Worm (Caenorhabditis elegans): ENCODE results near the gene mrpl-4.
"Not testable (repeated sequence)": the region's sequence is repeated elsewhere in the genome, so short reads cannot be mapped to it uniquely, and the experiment has no call there.

Gene mrpl-4

DNA sequence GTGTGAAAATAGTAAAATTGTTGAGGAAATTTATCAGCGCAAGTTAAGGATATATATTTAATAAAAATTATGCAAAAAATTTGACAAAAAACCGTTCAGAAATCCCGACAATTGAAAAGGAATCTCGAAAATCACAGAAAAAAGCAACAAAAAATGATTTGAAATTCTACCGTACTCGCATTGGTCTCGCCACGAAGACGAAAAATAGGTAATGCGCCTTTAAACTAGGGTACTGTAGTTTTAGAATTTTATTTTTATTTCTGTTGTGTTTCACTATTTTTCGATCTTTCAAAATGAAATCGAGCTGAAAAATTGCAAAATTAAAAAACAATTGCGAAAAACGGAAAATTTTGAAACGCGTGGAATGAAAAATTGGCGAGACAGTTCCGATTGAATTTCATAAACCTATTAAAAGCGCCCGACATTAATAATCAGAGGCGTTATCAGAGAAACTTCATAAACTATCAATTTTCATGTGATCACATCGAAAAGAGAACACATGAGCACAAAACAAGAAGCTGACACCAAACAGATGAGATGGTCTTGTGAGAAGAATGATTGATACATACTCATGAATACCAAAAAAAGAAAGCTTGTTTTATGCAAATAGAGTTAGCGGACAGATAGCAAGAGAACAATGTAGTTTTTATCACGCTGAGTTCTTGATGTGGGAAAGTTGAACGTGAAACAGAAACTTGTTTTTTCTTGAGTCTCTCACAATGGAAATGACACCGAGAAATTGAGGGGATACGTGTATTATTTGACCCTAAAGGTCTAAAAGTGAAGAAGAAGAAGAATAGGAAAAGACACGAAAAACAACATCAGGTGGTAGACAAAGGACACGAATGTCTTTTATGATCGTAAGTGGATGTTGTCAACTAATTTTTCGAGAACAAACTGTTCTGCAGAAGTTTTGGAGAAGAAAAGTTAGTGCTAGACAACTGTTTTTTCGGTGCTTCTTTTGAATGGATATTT is 41.9 kb upstream of the mrpl-4 start (continued):
- TF ChIP-seq F57A8.1 (GFP tag; optimal IDR thresholded peaks at IDR 0.05), result no peak
- no peak for TF ChIP-seq zim-3 (tag; optimal IDR thresholded peaks at IDR 0.05)
- no peak for TF ChIP-seq B0261.1 (tag; optimal IDR thresholded peaks at IDR 0.05)
- no peak for TF ChIP-seq dpff-1 (tag; optimal IDR thresholded peaks at IDR 0.05)
- TF ChIP-seq F57C9.4 (tag; optimal IDR thresholded peaks at IDR 0.05), result no peak
- TF ChIP-seq rcor-1 (GFP tag; IDR thresholded peaks at IDR 0.05), result no peak
- TF ChIP-seq xnd-1 (tag; optimal IDR thresholded peaks at IDR 0.05), result peak; percentile 79

DNA sequence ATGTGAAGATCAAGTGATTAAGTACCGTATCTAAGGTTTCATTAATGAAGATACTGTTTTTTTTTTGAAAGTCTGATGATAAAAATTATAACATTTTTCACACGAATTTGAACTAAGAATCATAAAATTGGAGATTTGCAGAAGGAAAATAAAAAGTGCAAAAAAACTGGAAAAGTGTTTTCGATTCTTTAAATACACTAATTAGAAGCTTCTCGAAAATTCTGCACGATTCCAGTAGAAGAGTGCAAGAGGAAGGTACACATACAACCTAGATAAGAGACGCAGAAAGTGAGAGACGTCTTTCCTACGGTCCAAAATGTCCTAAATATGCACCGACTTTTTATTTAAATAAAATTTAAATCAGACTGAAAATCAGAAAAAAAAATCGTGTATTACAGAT is 40.9 kb upstream of the mrpl-4 start:
- TF ChIP-seq C17E4.6 (GFP tag; IDR thresholded peaks at IDR 0.05), result no peak
- peak; percentile 38; the same call in 1 of the 2 replicates for TF ChIP-seq hmg-1.2 (GFP tag; IDR thresholded peaks at IDR 0.05)
- TF ChIP-seq hsf-1 (GFP tag; IDR thresholded peaks at IDR 0.05), result peak; percentile 56; the same call in 1 of the 2 replicates
- TF ChIP-seq F22D6.2 (tag; optimal IDR thresholded peaks at IDR 0.05), result no peak
- peak; percentile 25 for TF ChIP-seq rpc-1 (optimal IDR thresholded peaks at IDR 0.05)
- TF ChIP-seq rpc-1 (tag; optimal IDR thresholded peaks at IDR 0.05), result no peak

DNA sequence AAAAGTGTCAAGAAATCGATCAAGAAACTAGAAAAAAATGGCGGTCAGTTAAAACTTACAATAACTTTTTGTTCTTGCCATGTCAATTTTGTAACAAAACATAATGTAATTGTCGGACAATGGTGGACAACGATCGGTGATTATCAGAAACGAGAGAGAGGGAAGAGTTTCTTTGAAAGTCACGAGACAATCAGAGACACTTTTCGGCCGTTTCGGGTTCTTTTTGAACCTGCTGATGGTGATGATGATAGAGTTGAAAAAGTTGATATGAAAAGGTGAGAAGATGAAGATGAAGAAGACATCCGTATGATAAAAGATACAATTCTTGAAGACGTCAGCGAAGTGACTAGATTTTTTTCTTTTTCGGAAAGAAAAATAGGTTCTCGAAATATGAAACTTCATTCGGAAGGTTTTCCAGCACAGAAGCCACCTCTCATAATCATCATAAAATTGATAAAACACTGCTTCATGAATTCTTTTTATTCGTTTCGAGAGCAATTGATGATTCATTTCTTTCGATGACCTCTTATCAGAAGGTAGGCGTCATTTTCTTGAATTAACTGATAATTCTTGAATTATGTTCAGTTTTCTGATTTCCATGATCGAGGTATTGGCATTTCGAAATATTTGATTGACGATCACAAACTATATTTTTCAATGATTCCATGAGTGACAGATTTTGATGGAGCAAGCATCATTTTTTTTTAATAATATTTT is 40.2 kb upstream of the mrpl-4 start:
- TF ChIP-seq nfya-1 (tag; optimal IDR thresholded peaks at IDR 0.05; ENCODE audit: borderline replicate concordance, insufficient read depth), result no peak
- TF ChIP-seq cebp-1 (GFP tag; IDR thresholded peaks at IDR 0.05), result no peak
- TF ChIP-seq cebp-1 (tag; optimal IDR thresholded peaks at IDR 0.05), result peak; percentile 53
- peak; percentile 81 for TF ChIP-seq nhr-80 (tag; optimal IDR thresholded peaks at IDR 0.05)

DNA sequence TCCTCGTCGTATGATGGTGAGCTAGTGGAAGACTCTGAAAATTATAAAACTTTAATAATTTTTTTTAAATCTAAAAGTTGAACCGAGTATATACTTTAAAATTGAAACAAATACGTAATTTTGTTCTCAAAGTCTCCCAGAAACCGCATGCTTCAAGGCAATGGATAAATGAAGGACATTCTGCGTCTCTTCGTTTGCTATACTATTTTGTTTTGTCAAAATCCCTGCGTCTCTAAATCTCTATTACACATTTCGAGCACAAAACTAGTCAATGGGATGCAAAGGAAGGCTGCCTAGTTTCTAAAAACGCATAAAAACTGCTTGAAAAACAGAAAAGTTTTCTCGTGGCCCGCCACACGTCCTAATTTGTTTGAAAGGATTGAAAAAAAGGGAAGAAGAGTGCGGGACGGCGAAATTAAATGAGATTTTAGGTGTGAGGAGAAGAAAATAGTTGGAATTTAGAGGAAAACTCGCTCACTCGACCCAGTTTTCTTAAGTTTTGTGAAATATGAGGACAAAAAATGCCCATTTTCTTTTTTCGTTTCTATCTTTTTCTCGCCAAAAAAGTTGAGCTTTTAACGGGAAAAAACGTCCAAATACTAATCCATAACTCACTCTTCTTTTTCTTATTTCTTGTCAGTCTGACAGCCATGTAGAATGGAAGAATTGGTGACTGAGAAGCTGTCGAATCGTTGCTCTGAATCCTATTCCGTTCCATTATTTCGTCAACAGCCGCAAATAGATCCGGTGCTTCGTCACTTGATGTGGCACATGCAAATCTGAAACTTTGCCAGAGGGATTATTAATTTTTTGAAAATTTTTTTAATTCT is 38.3 kb upstream of the mrpl-4 start:
- TF ChIP-seq ceh-79 (tag; optimal IDR thresholded peaks at IDR 0.05) (no peak), die-1 (tag; optimal IDR thresholded peaks at IDR 0.05) (no peak), madf-3 (GFP tag; IDR thresholded peaks at IDR 0.05) (no peak), hmg-1.2 (GFP tag; IDR thresholded peaks at IDR 0.05) (peak; percentile 96)

DNA sequence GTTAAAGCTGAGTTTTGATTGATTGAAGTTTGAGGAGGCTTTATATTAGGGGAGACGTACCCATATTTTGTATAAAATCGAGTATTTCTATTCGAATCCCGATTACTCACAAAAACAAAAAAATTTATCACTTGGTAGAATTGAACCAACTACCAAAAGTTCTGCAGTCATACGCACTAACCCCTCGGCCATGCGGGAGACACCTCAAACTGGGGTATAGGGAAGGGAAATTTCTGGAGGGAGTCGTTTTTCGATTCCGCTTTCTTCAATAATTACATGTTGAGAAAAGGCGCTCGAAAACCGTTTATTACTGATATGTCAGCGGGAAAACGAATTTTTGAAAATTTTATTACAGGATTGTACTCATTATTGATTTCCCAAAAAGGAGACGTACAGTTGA is 35.8 kb upstream of the mrpl-4 start:
- 0 out of 2 replicates have a peak, but pooled peaks have one; percentile 26 for TF ChIP-seq pbrm-1 (GFP tag; IDR thresholded peaks at IDR 0.05)
- TF ChIP-seq nfyb-1 (GFP tag; IDR thresholded peaks at IDR 0.05), result peak; percentile 63; the same call in 1 of the 2 replicates
- 0 out of 2 replicates have a peak, but pooled peaks have one; percentile 19 for TF ChIP-seq Y56A3A.18 (GFP tag; IDR thresholded peaks at IDR 0.05)
- TF ChIP-seq tbp1 (GFP tag; optimal IDR thresholded peaks at IDR 0.05), result peak; percentile 83
- TF ChIP-seq B0261.1 (tag; optimal IDR thresholded peaks at IDR 0.05), result peak; percentile 52
- TF ChIP-seq dox-1 (GFP tag; IDR thresholded peaks at IDR 0.05), result peak; percentile 60
- not testable (repeated sequence) for TF ChIP-seq snpc-4 (GFP tag; optimal IDR thresholded peaks at IDR 0.05)
- peak in 1 of 4 experiments; percentile 21 for TF ChIP-seq snpc-4 (tag; optimal IDR thresholded peaks at IDR 0.05)
- TF ChIP-seq rpc-1 (optimal IDR thresholded peaks at IDR 0.05), result peak; percentile 20
- peak; percentile 51 for TF ChIP-seq rpc-1 (tag; optimal IDR thresholded peaks at IDR 0.05)
- TF ChIP-seq hmg-1.2 (GFP tag; IDR thresholded peaks at IDR 0.05), result peak; percentile 48
- peak; percentile 35; the same call in 1 of the 2 replicates for TF ChIP-seq egl-44 (GFP tag; IDR thresholded peaks at IDR 0.05)
- peak; percentile 47; the same call in 1 of the 2 replicates for TF ChIP-seq hsf-1 (GFP tag; IDR thresholded peaks at IDR 0.05)
- TF ChIP-seq madf-6 (GFP tag; IDR thresholded peaks at IDR 0.05), result peak; percentile 62
- TF ChIP-seq Y95B8A.8 (GFP tag; IDR thresholded peaks at IDR 0.05), result 0 out of 2 replicates have a peak, but pooled peaks have one; percentile 12
- TF ChIP-seq lin-26 (GFP tag; IDR thresholded peaks at IDR 0.05), result peak; percentile 71

Data from whole organism, young adult.